Fruit fly (Drosophila melanogaster) whole organism, adult: Measurements from ENCODE around the gene be.

Experiments
- Clk ChIP-seq: fragments of 200-800 bp; sonication (Bioruptor generic); optimal IDR thresholded peaks from 2 replicates; lab custom pipeline; 2017; ENCODE audit warnings: missing biosample characterization, missing genetic modification characterization
- Mnt ChIP-seq: fragments of 200-800 bp; sonication (Bioruptor generic); optimal IDR thresholded peaks from 2 replicates; lab custom pipeline; 2016; ENCODE audit warnings: missing biosample characterization, mild to moderate bottlenecking, missing genetic modification characterization
- tj ChIP-seq: fragments of 200-800 bp; sonication (Bioruptor generic); optimal IDR thresholded peaks from 3 replicates; lab custom pipeline; 2017; ENCODE audit warnings: missing biosample characterization, mild to moderate bottlenecking, missing genetic modification characterization, moderate library complexity

DNA sequence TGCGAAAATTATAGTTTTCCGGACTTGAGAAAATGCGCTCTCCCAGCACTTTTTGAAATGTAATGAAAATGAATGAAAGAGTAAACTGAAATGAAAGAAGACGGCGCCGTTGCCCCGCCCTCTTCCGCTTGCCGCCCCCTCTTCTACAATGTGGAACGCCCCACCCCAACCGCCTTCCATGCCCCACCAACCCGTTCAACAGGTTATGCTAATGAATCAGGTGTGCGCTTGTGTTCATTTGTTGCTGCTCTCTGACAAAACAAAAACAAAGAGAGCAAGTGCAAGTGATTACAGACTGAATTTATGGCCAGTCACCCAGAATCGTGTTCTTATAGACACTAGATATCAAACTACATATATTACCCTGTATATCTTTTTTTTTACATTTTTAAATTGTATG, 1.5 kb downstream of the be start:
- TF ChIP-seq tj (peak; percentile 73), Mnt (no peak), Clk (GFP tag; lab: Kevin White, UChicago) (no peak)
